Worm (Caenorhabditis elegans): ENCODE data around the gene dlc-2.

Gene dlc-2

ce11 chrIV:12075497-12075896, 35.9 kb downstream of the dlc-2 start, which contains the start of gene K08E4.7:
Gene K08E4.7, plus strand, starts transcription at chrIV:12075797.
- no peak for TF ChIP-seq ceh-2 (tag; optimal IDR thresholded peaks at IDR 0.05)
- no peak for TF ChIP-seq madf-2 (tag; optimal IDR thresholded peaks at IDR 0.05)
- TF ChIP-seq dmd-4 (tag; optimal IDR thresholded peaks at IDR 0.05; ENCODE audit: borderline replicate concordance) = no peak
- TF ChIP-seq sdc-2 (tag; optimal IDR thresholded peaks at IDR 0.05) = no peak
- no peak for TF ChIP-seq ceh-6 (GFP tag; optimal IDR thresholded peaks at IDR 0.05)
- TF ChIP-seq F13H6.1 (tag; optimal IDR thresholded peaks at IDR 0.05) = no peak
- TF ChIP-seq fax-1 (tag; optimal IDR thresholded peaks at IDR 0.05) = no peak
- no peak for TF ChIP-seq nhr-232 (tag; optimal IDR thresholded peaks at IDR 0.05)
- no peak for TF ChIP-seq pros-1 (tag; optimal IDR thresholded peaks at IDR 0.05)
- TF ChIP-seq che-1 (tag; optimal IDR thresholded peaks at IDR 0.05) = no peak
- no peak for TF ChIP-seq hlh-30 (tag; optimal IDR thresholded peaks at IDR 0.05; ENCODE audit: insufficient read depth)
- TF ChIP-seq dve-1 (tag; optimal IDR thresholded peaks at IDR 0.05) = no peak
- no peak for TF ChIP-seq pha-2 (tag; optimal IDR thresholded peaks at IDR 0.05)
- no peak for TF ChIP-seq pqm-1 (tag; optimal IDR thresholded peaks at IDR 0.05)
- TF ChIP-seq sox-4 (tag; optimal IDR thresholded peaks at IDR 0.05) = no peak
- no peak for TF ChIP-seq pag-3 (tag; optimal IDR thresholded peaks at IDR 0.05; ENCODE audit: borderline replicate concordance)

ce11 chrIV:12068590-12068989, 42.8 kb downstream of the dlc-2 start, which contains the start of gene bath-37:
Gene bath-37, plus strand, starts transcription at chrIV:12068890.
- TF ChIP-seq ceh-14 (tag; optimal IDR thresholded peaks at IDR 0.05) = no peak
- no peak for TF ChIP-seq T23F11.4 (GFP tag; optimal IDR thresholded peaks at IDR 0.05)
- no peak for TF ChIP-seq elt-4 (tag; optimal IDR thresholded peaks at IDR 0.05)
- TF ChIP-seq fkh-10 (GFP tag; optimal IDR thresholded peaks at IDR 0.05) = no peak
- no peak for TF ChIP-seq nhr-232 (tag; optimal IDR thresholded peaks at IDR 0.05)
- TF ChIP-seq pros-1 (tag; optimal IDR thresholded peaks at IDR 0.05) = no peak
- TF ChIP-seq Y22D7AL.16 (tag; optimal IDR thresholded peaks at IDR 0.05) = no peak
- no peak for TF ChIP-seq ahr-1 (tag; optimal IDR thresholded peaks at IDR 0.05)
- TF ChIP-seq syd-9 (tag; optimal IDR thresholded peaks at IDR 0.05) = no peak

ce11 chrIV:12061229-12061628, 50.1 kb downstream of the dlc-2 start, which contains the start of gene K08E4.8:
Gene K08E4.8, minus strand, starts transcription at chrIV:12061329.
- no peak for TF ChIP-seq ceh-18 (tag; optimal IDR thresholded peaks at IDR 0.05)
- TF ChIP-seq ceh-34 (tag; optimal IDR thresholded peaks at IDR 0.05) = no peak
- TF ChIP-seq ztf-16 (tag; optimal IDR thresholded peaks at IDR 0.05) = no peak
- TF ChIP-seq C38D4.7 (GFP tag; optimal IDR thresholded peaks at IDR 0.05) = no peak
- no peak for TF ChIP-seq elt-2 (tag; optimal IDR thresholded peaks at IDR 0.05)
- no peak for TF ChIP-seq pros-1 (tag; optimal IDR thresholded peaks at IDR 0.05)
- TF ChIP-seq nhr-11 (tag; optimal IDR thresholded peaks at IDR 0.05) = no peak
- no peak for TF ChIP-seq sox-4 (tag; optimal IDR thresholded peaks at IDR 0.05)
